Worm (Caenorhabditis elegans): Measurements from ENCODE around the gene str-99.

str-99 gene

DNA sequence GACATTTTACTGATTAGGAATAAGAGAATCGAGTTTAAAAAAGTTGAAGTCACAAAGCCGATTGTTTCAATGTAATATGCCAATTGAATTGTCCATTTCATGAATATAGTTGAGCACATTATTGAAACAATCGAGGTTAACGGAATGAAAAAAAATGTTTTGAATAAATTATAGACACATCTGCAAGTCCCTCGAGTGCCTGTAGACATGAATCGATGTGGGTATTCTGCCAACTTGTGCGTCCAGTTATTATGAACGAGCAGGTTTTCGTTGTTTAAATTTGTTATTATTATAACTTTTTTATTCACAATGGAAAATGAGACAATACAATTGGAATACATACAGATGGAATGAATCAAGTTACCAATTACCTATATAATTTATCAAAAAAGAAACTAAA, at the start of gene str-99:
Gene str-99 (minus strand): TSS at position 101 of the 400 bp plus-strand sequence.
- TF ChIP-seq fkh-4 (tag; optimal IDR thresholded peaks at IDR 0.05; ENCODE audit: borderline replicate concordance) (no peak), C34B4.2 (tag; optimal IDR thresholded peaks at IDR 0.05) (no peak), ceh-8 (GFP tag; optimal IDR thresholded peaks at IDR 0.05) (no peak), nhr-47 (tag; optimal IDR thresholded peaks at IDR 0.05) (no peak), nhr-237 (tag; optimal IDR thresholded peaks at IDR 0.05) (no peak), snu-23 (GFP tag; optimal IDR thresholded peaks at IDR 0.05) (no peak), fos-1 (tag; optimal IDR thresholded peaks at IDR 0.05) (no peak), blmp-1 (tag; optimal IDR thresholded peaks at IDR 0.05) (no peak), skn-1 (tag; optimal IDR thresholded peaks at IDR 0.05) (no peak), lin-14 (GFP tag; optimal IDR thresholded peaks at IDR 0.05) (no peak), nhr-12 (tag; optimal IDR thresholded peaks at IDR 0.05) (no peak), nhr-90 (tag; optimal IDR thresholded peaks at IDR 0.05; ENCODE audit: poor library complexity) (no peak), hlh-17 (GFP tag; optimal IDR thresholded peaks at IDR 0.05; ENCODE audit: borderline replicate concordance) (no peak), hlh-4 (tag; optimal IDR thresholded peaks at IDR 0.05) (no peak), isw-1 (GFP tag; IDR thresholded peaks at IDR 0.05) (no peak), lir-3 (tag; optimal IDR thresholded peaks at IDR 0.05; ENCODE audit: poor library complexity) (no peak), fkh-10 (GFP tag; optimal IDR thresholded peaks at IDR 0.05) (no peak), sptf-1 (tag; optimal IDR thresholded peaks at IDR 0.05) (no peak), fkh-8 (tag; optimal IDR thresholded peaks at IDR 0.05) (no peak)

DNA sequence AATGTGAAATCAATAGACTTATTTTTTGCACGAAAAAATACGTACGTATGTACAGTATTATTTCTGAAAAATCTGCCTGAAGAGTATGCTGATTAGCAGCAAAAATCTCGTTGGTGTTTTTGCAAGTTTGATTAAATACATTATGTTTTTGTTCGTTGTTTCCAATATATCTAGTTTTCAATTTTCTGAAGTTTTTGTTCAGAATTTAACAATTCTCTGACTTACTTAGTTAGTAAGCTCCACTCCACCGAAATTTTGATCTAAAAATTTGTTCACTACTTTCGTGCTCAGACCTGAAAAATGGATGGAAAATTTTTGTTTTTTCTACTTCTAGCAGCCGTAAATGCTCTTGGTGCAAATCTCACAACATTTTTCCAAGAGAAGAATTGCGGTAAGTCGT, 46.6 kb upstream of the str-99 start, which contains the start of gene irld-26:
Gene irld-26 (plus strand): TSS at position 301 of the 400 bp plus-strand sequence.
- TF ChIP-seq ceh-8 (GFP tag; optimal IDR thresholded peaks at IDR 0.05) (no peak), unc-86 (tag; optimal IDR thresholded peaks at IDR 0.05) (no peak), zip-4 (GFP tag; optimal IDR thresholded peaks at IDR 0.05) (no peak), dpl-1 (GFP tag; optimal IDR thresholded peaks at IDR 0.05) (no peak), nhr-19 (GFP tag; conservative IDR thresholded peaks at IDR 0.05) (no peak), nhr-84 (tag; optimal IDR thresholded peaks at IDR 0.05) (no peak), unc-62 (GFP tag; optimal IDR thresholded peaks at IDR 0.05) (no peak), skn-1 (tag; optimal IDR thresholded peaks at IDR 0.05) (no peak), mab-9 (GFP tag; IDR thresholded peaks at IDR 0.05) (no peak), mep-1 (tag; optimal IDR thresholded peaks at IDR 0.05) (no peak), hpl-2 (GFP tag; optimal IDR thresholded peaks at IDR 0.05) (no peak), ceh-63 (GFP tag; optimal IDR thresholded peaks at IDR 0.05) (no peak), egl-13 (tag; optimal IDR thresholded peaks at IDR 0.05) (no peak), sup-37 (GFP tag; optimal IDR thresholded peaks at IDR 0.05) (no peak)

DNA sequence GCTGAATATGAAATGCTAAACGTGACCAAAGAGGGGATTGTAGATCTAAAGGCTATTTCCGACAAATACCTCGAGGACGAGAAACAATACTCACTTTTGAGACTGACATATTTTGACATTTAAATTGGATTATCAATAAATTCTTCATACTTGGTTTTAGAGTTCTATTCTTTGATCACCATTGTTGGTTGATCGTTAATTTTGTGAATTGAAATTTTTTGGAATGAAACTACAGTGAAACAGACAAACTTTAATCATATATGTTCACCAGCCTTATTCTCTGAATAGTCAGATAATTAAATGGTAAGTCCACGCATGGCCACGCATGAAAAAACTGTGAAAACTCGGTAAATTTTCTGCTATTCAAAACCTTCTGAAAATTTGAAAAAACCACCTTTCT, 44.3 kb upstream of the str-99 start, which contains the start of gene F11A5.18:
Gene F11A5.18 (plus strand): TSS at position 301 of the 400 bp plus-strand sequence.
- TF ChIP-seq lsy-2 (tag; optimal IDR thresholded peaks at IDR 0.05) (no peak), ceh-82 (tag; optimal IDR thresholded peaks at IDR 0.05) (no peak), unc-86 (tag; optimal IDR thresholded peaks at IDR 0.05) (no peak), lir-3 (tag; optimal IDR thresholded peaks at IDR 0.05; ENCODE audit: poor library complexity) (no peak), nhr-20 (tag; optimal IDR thresholded peaks at IDR 0.05) (no peak), F16B12.6 (tag; optimal IDR thresholded peaks at IDR 0.05) (no peak), lin-15B (tag; optimal IDR thresholded peaks at IDR 0.05) (no peak), snpc-4 (tag; optimal IDR thresholded peaks at IDR 0.05) (no peak)

DNA sequence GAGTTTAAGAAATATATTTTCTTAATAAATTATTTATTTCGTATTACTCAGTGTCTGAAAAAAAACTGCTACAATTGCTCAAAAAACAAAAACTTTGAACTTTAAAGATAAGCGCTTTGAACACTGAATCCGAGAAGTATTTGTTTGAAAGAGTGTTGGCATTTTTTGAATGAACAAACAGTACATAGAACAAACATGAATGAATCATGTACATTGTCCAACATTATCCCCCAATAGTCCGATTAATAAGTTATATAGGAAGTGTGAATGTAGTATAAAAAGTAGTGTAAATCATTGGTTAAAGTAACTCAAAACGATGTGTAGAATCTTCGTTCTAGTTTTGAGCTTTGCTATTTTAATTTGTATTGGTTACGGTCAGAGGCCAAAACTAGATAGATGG, 43.4 kb upstream of the str-99 start, which contains the start of gene F11A5.17:
Gene F11A5.17 (plus strand): TSS at position 301 of the 400 bp plus-strand sequence.
- TF ChIP-seq elt-2 (tag; optimal IDR thresholded peaks at IDR 0.05) (no peak), tlp-1 (tag; optimal IDR thresholded peaks at IDR 0.05) (no peak), ets-5 (GFP tag; IDR thresholded peaks at IDR 0.05) (no peak), mdl-1 (tag; optimal IDR thresholded peaks at IDR 0.05) (no peak), hlh-4 (tag; optimal IDR thresholded peaks at IDR 0.05) (no peak), mef-2 (tag; optimal IDR thresholded peaks at IDR 0.05) (no peak), skn-1 (tag; optimal IDR thresholded peaks at IDR 0.05) (no peak), alr-1 (tag; optimal IDR thresholded peaks at IDR 0.05; ENCODE audit: borderline replicate concordance) (no peak), egl-13 (tag; optimal IDR thresholded peaks at IDR 0.05) (no peak), ceh-8 (GFP tag; optimal IDR thresholded peaks at IDR 0.05) (no peak), ztf-4 (tag; optimal IDR thresholded peaks at IDR 0.05) (no peak), nhr-11 (tag; optimal IDR thresholded peaks at IDR 0.05) (no peak), lin-35 (GFP tag; optimal IDR thresholded peaks at IDR 0.05) (no peak), mab-9 (GFP tag; IDR thresholded peaks at IDR 0.05) (no peak), sup-37 (GFP tag; optimal IDR thresholded peaks at IDR 0.05) (no peak), C16A3.4 (tag; optimal IDR thresholded peaks at IDR 0.05) (no peak), Y116A8C.19 (tag; optimal IDR thresholded peaks at IDR 0.05; ENCODE audit: borderline replicate concordance) (no peak)

Measured in whole organism, L1 larva.